Worm (Caenorhabditis elegans): ENCODE data around the gene fbxa-126.

ce11 chrIV:14276773-14277388 lies 44.7 kb downstream of the fbxa-126 start:
- TF ChIP-seq daf-12 (tag; optimal IDR thresholded peaks at IDR 0.05) (no peak), egl-27 (tag; optimal IDR thresholded peaks at IDR 0.05) (no peak), pha-4 (GFP tag; IDR thresholded peaks at IDR 0.05) (no peak), pha-4 (tag; optimal IDR thresholded peaks at IDR 0.05) (no peak), lin-39 (tag; optimal IDR thresholded peaks at IDR 0.05) (no peak), ztf-7 (tag; optimal IDR thresholded peaks at IDR 0.05) (no peak), zip-2 (tag; optimal IDR thresholded peaks at IDR 0.05) (no peak), unc-62 (GFP tag; optimal IDR thresholded peaks at IDR 0.05 in 1 of 2) (no peak), unc-62 (tag; optimal IDR thresholded peaks at IDR 0.05) (no peak), ZK546.5 (tag; optimal IDR thresholded peaks at IDR 0.05) (no peak), unc-130 (GFP tag; optimal IDR thresholded peaks at IDR 0.05) (no peak)

All from whole organism, L4 larva.